Worm (Caenorhabditis elegans) whole organism, L1 larva: ENCODE measurements around the gene F46G10.4.

Source experiments
- C04F5.9 ChIP-seq: sonication (generic microtip); optimal IDR thresholded peaks from 2 replicates; lab custom pipeline; 2016; ENCODE audit warnings: missing genetic modification characterization, missing compliant biosample characterization
- C16A3.4 ChIP-seq: fragments of 150-350 bp; optimal IDR thresholded peaks from 2 replicates; lab custom pipeline; 2014; ENCODE audit warnings: missing biosample characterization, missing genetic modification characterization
- Y116A8C.19 ChIP-seq: sonication (generic microtip); optimal IDR thresholded peaks from 2 replicates; lab custom pipeline; 2016; ENCODE audit warnings: missing compliant biosample characterization, missing genetic modification characterization, borderline replicate concordance
- alr-1 ChIP-seq: fragments of 200-800 bp; sonication (Bioruptor generic); optimal IDR thresholded peaks from 2 replicates; lab custom pipeline; 2018; ENCODE audit warnings: borderline replicate concordance, mild to moderate bottlenecking, missing genetic modification characterization, missing compliant biosample characterization
- aly-2 ChIP-seq: fragments of 150-350 bp; optimal IDR thresholded peaks from 2 replicates; lab custom pipeline; 2014; ENCODE audit warnings: missing biosample characterization, missing genetic modification characterization
- ama-1 ChIP-seq: fragments of 150-350 bp; optimal IDR thresholded peaks from 2 replicates; lab custom pipeline; 2014
- blmp-1 ChIP-seq: fragments of 150-350 bp; optimal IDR thresholded peaks from 2 replicates; lab custom pipeline; 2014; ENCODE audit warnings: missing biosample characterization, missing genetic modification characterization
- ceh-82 ChIP-seq, 3 experiments: fragments of 150-350 bp in 1 of 3; sonication (generic microtip) in 2 of 3; optimal IDR thresholded peaks; 2 replicates each; lab custom pipeline; 2014 to 2017; ENCODE audit warnings: missing biosample characterization in 3 of 3, missing genetic modification characterization in 3 of 3
- dsc-1 ChIP-seq: sonication (generic microtip); optimal IDR thresholded peaks from 2 replicates; lab custom pipeline; 2016; ENCODE audit warnings: mild to moderate bottlenecking, missing genetic modification characterization, missing compliant biosample characterization
- efl-1 ChIP-seq, 4 experiments: fragments of 150-350 bp; optimal IDR thresholded peaks in 3 of 4; peaks in 1 of 4; 1 replicate in 1 of 4; 2 replicates in 3 of 4; lab custom pipeline; 2014; ENCODE audit warnings: missing biosample characterization in 2 of 4, missing genetic modification characterization in 2 of 4, missing genetic modification reagents in 2 of 4
- egl-13 ChIP-seq: sonication (generic microtip); optimal IDR thresholded peaks from 2 replicates; lab custom pipeline; 2016; ENCODE audit warnings: missing genotype, missing genetic modification reagents, missing genetic modification characterization, missing compliant biosample characterization
- egl-27 ChIP-seq, 2 experiments: fragments of 150-350 bp in 1 of 2; sonication (generic microtip); optimal IDR thresholded peaks; 3 replicates each; lab custom pipeline; 2017 to 2018; ENCODE audit warnings: missing biosample characterization in 2 of 2, missing genetic modification characterization in 2 of 2, missing genetic modification reagents in 2 of 2
- elt-2 ChIP-seq: sonication (generic microtip); optimal IDR thresholded peaks from 2 replicates; lab custom pipeline; 2016; ENCODE audit warnings: missing genetic modification characterization, mild to moderate bottlenecking, inconsistent platforms, missing compliant biosample characterization, missing genetic modification reagents
- elt-3 ChIP-seq, 6 experiments: fragments of 150-350 bp in 1 of 6; sonication (generic microtip); optimal IDR thresholded peaks; 2 replicates each; lab custom pipeline; 2017 to 2018; ENCODE audit warnings: missing biosample characterization in 6 of 6, missing genetic modification characterization in 6 of 6, inconsistent platforms in 1 of 6
- fkh-4 ChIP-seq: sonication (generic microtip); optimal IDR thresholded peaks from 2 replicates; lab custom pipeline; 2016; ENCODE audit warnings: missing compliant biosample characterization, missing genetic modification characterization, borderline replicate concordance
- fkh-8 ChIP-seq: sonication (generic microtip); optimal IDR thresholded peaks from 2 replicates; lab custom pipeline; 2016; ENCODE audit warnings: mild to moderate bottlenecking, missing genetic modification characterization, missing compliant biosample characterization
- hlh-4 ChIP-seq: sonication (generic microtip); optimal IDR thresholded peaks from 2 replicates; lab custom pipeline; 2016; ENCODE audit warnings: mild to moderate bottlenecking, missing genetic modification characterization, missing compliant biosample characterization
- irx-1 ChIP-seq: sonication (generic microtip); optimal IDR thresholded peaks from 2 replicates; lab custom pipeline; 2016; ENCODE audit warnings: missing genetic modification characterization, missing compliant biosample characterization
- jun-1 ChIP-seq: fragments of 150-350 bp; optimal IDR thresholded peaks from 2 replicates; lab custom pipeline; 2014; ENCODE audit warnings: missing biosample characterization, missing genetic modification reagents, missing genetic modification characterization
- lin-13 ChIP-seq: fragments of 150-350 bp; optimal IDR thresholded peaks from 2 replicates; lab custom pipeline; 2014; ENCODE audit warnings: missing biosample characterization, missing genetic modification reagents, missing genetic modification characterization
- lin-14 ChIP-seq: fragments of 200-800 bp; sonication (Bioruptor generic); optimal IDR thresholded peaks from 2 replicates; lab custom pipeline; 2018; ENCODE audit warnings: mild to moderate bottlenecking, missing genetic modification characterization, moderate library complexity, missing compliant biosample characterization
- lin-15B ChIP-seq: fragments of 150-350 bp; sonication (generic microtip); optimal IDR thresholded peaks from 3 replicates; lab custom pipeline; 2014; ENCODE audit warnings: missing biosample characterization, missing genetic modification characterization
- lin-35 ChIP-seq, 2 experiments: fragments of 150-350 bp; optimal IDR thresholded peaks; 2 replicates each; lab custom pipeline; 2014; ENCODE audit warnings: missing biosample characterization in 2 of 2, missing genetic modification characterization in 2 of 2, missing genetic modification reagents in 2 of 2
- lin-39 ChIP-seq: fragments of 150-350 bp; optimal IDR thresholded peaks from 2 replicates; lab custom pipeline; 2014; ENCODE audit warnings: missing biosample characterization, missing genetic modification reagents, missing genetic modification characterization
- lir-3 ChIP-seq: sonication (generic microtip); optimal IDR thresholded peaks from 2 replicates; lab custom pipeline; 2016; ENCODE audit warnings: mild to moderate bottlenecking, missing genetic modification characterization, moderate library complexity, missing compliant biosample characterization; ENCODE audit not compliant: poor library complexity
- lsy-2 ChIP-seq, 2 experiments: fragments of 150-350 bp; optimal IDR thresholded peaks; 2 replicates each; lab custom pipeline; 2014; ENCODE audit warnings: missing biosample characterization in 2 of 2, missing genetic modification characterization in 2 of 2
- mdl-1 ChIP-seq, 2 experiments: fragments of 150-350 bp; optimal IDR thresholded peaks; 2 replicates each; lab custom pipeline; 2014 to 2017; ENCODE audit warnings: missing biosample characterization in 2 of 2, missing genetic modification characterization in 2 of 2, inconsistent platforms in 1 of 2
- mep-1 ChIP-seq: fragments of 150-350 bp; optimal IDR thresholded peaks from 2 replicates; lab custom pipeline; 2014; ENCODE audit warnings: missing biosample characterization, missing genetic modification characterization
- nhr-11 ChIP-seq: fragments of 150-350 bp; optimal IDR thresholded peaks from 2 replicates; lab custom pipeline; 2014; ENCODE audit warnings: missing biosample characterization, missing genetic modification characterization
- nhr-12 ChIP-seq: sonication (generic microtip); optimal IDR thresholded peaks from 2 replicates; lab custom pipeline; 2017; ENCODE audit warnings: missing biosample characterization, missing genetic modification characterization
- nhr-19 ChIP-seq: fragments of 200-800 bp; sonication (Bioruptor generic); conservative IDR thresholded peaks from 2 replicates; pipeline ENCODE4 v1.3.6; 2022; ENCODE audit warnings: missing genetic modification characterization, missing compliant biosample characterization
- nhr-20 ChIP-seq: sonication (generic microtip); optimal IDR thresholded peaks from 2 replicates; lab custom pipeline; 2016; ENCODE audit warnings: mild to moderate bottlenecking, missing genetic modification characterization, missing compliant biosample characterization
- nhr-47 ChIP-seq: sonication (generic microtip); optimal IDR thresholded peaks from 2 replicates; lab custom pipeline; 2016; ENCODE audit warnings: mild to moderate bottlenecking, missing genetic modification characterization, moderate library complexity, missing compliant biosample characterization
- nhr-71 ChIP-seq: sonication (generic microtip); optimal IDR thresholded peaks from 2 replicates; lab custom pipeline; 2016; ENCODE audit warnings: mild to moderate bottlenecking, missing genetic modification characterization, moderate library complexity, missing compliant biosample characterization
- nhr-77 ChIP-seq: fragments of 150-350 bp; optimal IDR thresholded peaks from 2 replicates; lab custom pipeline; 2014; ENCODE audit warnings: missing biosample characterization, missing genetic modification characterization
- nhr-84 ChIP-seq: sonication (generic microtip); optimal IDR thresholded peaks from 2 replicates; lab custom pipeline; 2017; ENCODE audit warnings: missing biosample characterization, missing genetic modification characterization
- nhr-85 ChIP-seq: sonication (generic microtip); peaks from one replicate; lab custom pipeline; 2016; ENCODE audit warnings: missing genetic modification characterization, inconsistent platforms, missing compliant biosample characterization
- nhr-90 ChIP-seq: sonication (generic microtip); optimal IDR thresholded peaks from 2 replicates; lab custom pipeline; 2016; ENCODE audit warnings: mild to moderate bottlenecking, missing genetic modification characterization, missing compliant biosample characterization; ENCODE audit not compliant: poor library complexity
- pax-3 ChIP-seq: fragments of 200-800 bp; sonication (Bioruptor generic); optimal IDR thresholded peaks from 2 replicates; lab custom pipeline; 2018; ENCODE audit warnings: mild to moderate bottlenecking, missing genetic modification characterization, moderate library complexity, missing compliant biosample characterization
- rnt-1 ChIP-seq: sonication (generic microtip); optimal IDR thresholded peaks from 2 replicates; lab custom pipeline; 2016; ENCODE audit warnings: mild to moderate bottlenecking, missing genetic modification characterization, moderate library complexity, missing compliant biosample characterization
- snpc-4 ChIP-seq: fragments of 150-350 bp; optimal IDR thresholded peaks from 2 replicates; lab custom pipeline; 2014; ENCODE audit warnings: missing biosample characterization, missing genetic modification characterization
- snu-23 ChIP-seq: sonication (generic microtip); optimal IDR thresholded peaks from 2 replicates; lab custom pipeline; 2016; ENCODE audit warnings: missing genetic modification characterization, missing compliant biosample characterization
- sox-4 ChIP-seq: sonication (generic microtip); optimal IDR thresholded peaks from 2 replicates; lab custom pipeline; 2016; ENCODE audit warnings: missing genetic modification characterization, missing compliant biosample characterization
- swsn-7 ChIP-seq: sonication (generic microtip); optimal IDR thresholded peaks from 2 replicates; lab custom pipeline; 2016; ENCODE audit warnings: missing genetic modification characterization, missing compliant biosample characterization
- tbx-2 ChIP-seq: sonication (generic microtip); optimal IDR thresholded peaks from 2 replicates; lab custom pipeline; 2016; ENCODE audit warnings: missing genetic modification characterization, missing compliant biosample characterization
- tlp-1 ChIP-seq: fragments of 150-350 bp; optimal IDR thresholded peaks from 2 replicates; lab custom pipeline; 2014; ENCODE audit warnings: missing biosample characterization, missing genetic modification characterization
- unc-130 ChIP-seq: fragments of 150-350 bp; optimal IDR thresholded peaks from 2 replicates; lab custom pipeline; 2017; ENCODE audit warnings: missing biosample characterization, missing genetic modification characterization, inconsistent platforms
- unc-62 ChIP-seq: fragments of 150-350 bp; optimal IDR thresholded peaks from 2 replicates; lab custom pipeline; 2014; ENCODE audit warnings: missing biosample characterization, missing genetic modification reagents, missing genetic modification characterization
- unc-86 ChIP-seq: sonication (generic microtip); optimal IDR thresholded peaks from 2 replicates; lab custom pipeline; 2016; ENCODE audit warnings: missing genetic modification characterization, missing compliant biosample characterization
- unc-98 ChIP-seq: fragments of 200-800 bp; sonication (Bioruptor generic); IDR thresholded peaks from 2 replicates; pipeline ENCODE4 v1.3.6; 2022; ENCODE audit warnings: missing genetic modification characterization, missing compliant biosample characterization
- vab-15 ChIP-seq: sonication (generic microtip); optimal IDR thresholded peaks from 2 replicates; lab custom pipeline; 2017; ENCODE audit warnings: missing genotype, mild to moderate bottlenecking, missing genetic modification characterization, missing compliant biosample characterization
- xbp-1 ChIP-seq: sonication (generic microtip); optimal IDR thresholded peaks from 2 replicates; lab custom pipeline; 2016; ENCODE audit warnings: missing genetic modification characterization, missing compliant biosample characterization
- ztf-4 ChIP-seq: fragments of 150-350 bp; optimal IDR thresholded peaks from 2 replicates; lab custom pipeline; 2014; ENCODE audit warnings: missing biosample characterization, missing genetic modification characterization

The F46G10.4 gene

DNA sequence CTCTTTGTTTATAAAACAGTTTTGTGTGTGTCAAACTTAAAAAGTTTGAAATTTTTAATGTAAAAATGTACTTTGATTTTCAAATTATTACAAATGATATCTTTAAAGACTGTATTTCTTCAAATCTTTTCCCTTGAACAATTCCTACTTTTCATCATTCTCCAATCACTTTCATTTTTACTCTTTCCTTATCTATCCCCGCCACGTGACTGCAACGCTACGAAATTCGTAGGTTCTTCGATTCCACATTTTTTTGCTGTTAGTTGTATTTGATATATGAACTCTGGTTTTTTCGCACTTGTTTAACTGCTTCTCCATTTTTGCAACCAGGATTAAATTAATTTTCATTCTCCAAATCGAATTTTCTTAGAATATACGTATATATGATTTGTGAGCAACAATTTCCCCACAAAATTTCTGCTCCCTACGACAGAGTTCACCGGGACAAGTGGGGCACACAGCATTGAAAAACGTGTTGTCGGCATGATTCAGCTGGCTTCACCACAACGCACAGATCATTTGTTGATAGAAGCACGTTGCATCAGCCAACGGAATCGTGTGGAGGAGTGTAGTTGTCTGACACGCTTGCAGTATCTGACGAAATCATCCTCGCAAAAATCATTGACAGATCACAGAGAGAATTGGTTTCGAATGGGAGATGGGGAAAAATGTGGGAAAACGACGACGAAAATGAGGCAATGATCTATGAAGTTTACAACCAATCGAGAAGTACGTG, 21.0 kb downstream of the F46G10.4 start:
- TF ChIP-seq tbx-2 (tag; lab: Kevin White, UChicago) (peak; percentile 49), lir-3 (tag; lab: Kevin White, UChicago) (no peak), pax-3 (no peak), unc-86 (no peak), sox-4 (no peak), egl-27 (tag; optimal IDR thresholded peaks at IDR 0.05; lab: Kevin White, UChicago) (peak in 1 of 2 experiments; percentile 37), irx-1 (peak; percentile 3), nhr-12 (no peak), nhr-19 (GFP tag; lab: Robert Waterston, UW) (peak; percentile 66), tlp-1 (no peak), mep-1 (tag; lab: Kevin White, UChicago) (peak; percentile 39), snu-23 (peak; percentile 62), unc-62 (no peak), swsn-7 (tag; lab: Kevin White, UChicago) (no peak), vab-15 (tag; lab: Kevin White, UChicago) (no peak), nhr-77 (no peak), elt-3 (tag; optimal IDR thresholded peaks at IDR 0.05; lab: Kevin White, UChicago) (peak in 3 of 6 experiments; percentile 32 to 49 (median 44)), mdl-1 (tag; optimal IDR thresholded peaks at IDR 0.05; lab: Kevin White, UChicago) (no peak), lin-13 (peak; percentile 2), nhr-85 (tag; lab: Kevin White, UChicago) (peak; percentile 90), nhr-47 (peak; percentile 58), rnt-1 (peak; percentile 85), ama-1 (lab: Kevin White, UChicago) (no peak), egl-13 (tag; lab: Kevin White, UChicago) (no peak), lin-14 (peak; percentile 83), elt-2 (tag; lab: Kevin White, UChicago) (peak; percentile 69), fkh-8 (tag; lab: Kevin White, UChicago) (peak; percentile 54), lsy-2 (tag; optimal IDR thresholded peaks at IDR 0.05; lab: Kevin White, UChicago) (peak in 1 of 2 experiments; percentile 12), nhr-84 (no peak), unc-130 (tag; lab: Kevin White, UChicago) (peak; percentile 44), lin-35 (GFP tag; optimal IDR thresholded peaks at IDR 0.05; lab: Kevin White, UChicago) (peak in 1 of 2 experiments; percentile 37), xbp-1 (no peak), blmp-1 (tag; lab: Kevin White, UChicago) (peak; percentile 94), lin-15B (no peak), jun-1 (tag; lab: Kevin White, UChicago) (peak; percentile 71), nhr-71 (tag; lab: Kevin White, UChicago) (peak; percentile 76), efl-1 (optimal IDR thresholded peaks at IDR 0.05; lab: Kevin White, UChicago) (no peak), efl-1 (GFP tag; optimal IDR thresholded peaks at IDR 0.05 in 1 of 2; lab: Kevin White, UChicago) (no peak), nhr-90 (tag; lab: Kevin White, UChicago) (peak; percentile 34), ztf-4 (peak; percentile 27), C16A3.4 (tag; lab: Kevin White, UChicago) (peak; percentile 25), nhr-20 (peak; percentile 70), fkh-4 (tag; lab: Kevin White, UChicago) (no peak), dsc-1 (peak; percentile 41)

DNA sequence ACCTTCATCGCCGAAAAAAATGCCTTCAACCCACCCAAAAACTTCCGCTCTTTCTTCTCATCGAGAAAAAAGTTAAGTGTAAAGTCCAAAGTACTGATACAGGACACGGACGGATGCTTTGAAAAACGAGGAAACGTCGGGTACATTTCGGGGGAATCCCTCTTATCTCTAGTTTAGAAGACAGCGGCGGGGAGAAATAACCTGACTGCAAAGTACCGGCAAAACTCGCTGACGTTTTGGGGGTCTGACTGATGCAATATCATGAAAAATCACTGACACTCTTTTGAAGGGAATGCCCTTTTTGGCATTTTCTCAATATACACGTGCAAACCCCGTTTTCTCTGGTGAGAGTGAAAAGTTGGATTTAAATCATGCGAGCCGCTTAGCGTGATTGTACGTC, 22.6 kb downstream of the F46G10.4 start:
- TF ChIP-seq Y116A8C.19 (tag; lab: Kevin White, UChicago) (no peak), snpc-4 (no peak), swsn-7 (tag; lab: Kevin White, UChicago) (peak; percentile 18), tbx-2 (tag; lab: Kevin White, UChicago) (peak; percentile 88), unc-86 (no peak), unc-98 (GFP tag; lab: Robert Waterston, UW) (no peak), lin-15B (no peak), lin-39 (tag; lab: Kevin White, UChicago) (peak; percentile 58), ceh-82 (tag; optimal IDR thresholded peaks at IDR 0.05; lab: Kevin White, UChicago) (peak in 1 of 3 experiments; percentile 4), hlh-4 (tag; lab: Kevin White, UChicago) (no peak), nhr-11 (tag; lab: Kevin White, UChicago) (peak; percentile 20), lsy-2 (tag; optimal IDR thresholded peaks at IDR 0.05; lab: Kevin White, UChicago) (peak; percentile 18 to 50), alr-1 (tag; lab: Kevin White, UChicago) (no peak), C04F5.9 (tag; lab: Kevin White, UChicago) (no peak), nhr-20 (peak; percentile 95), aly-2 (tag; lab: Kevin White, UChicago) (no peak)
